Worm (Caenorhabditis elegans) whole organism, early embryonic: ENCODE results near the gene ZK662.5.

Experiments used
- B0310.2 ChIP-seq: sonication (generic microtip); optimal IDR thresholded peaks from 2 replicates; lab custom pipeline; 2016; ENCODE audit warnings: mild to moderate bottlenecking, missing genetic modification characterization, missing compliant biosample characterization
- F13C5.2 ChIP-seq: sonication (generic microtip); optimal IDR thresholded peaks from 2 replicates; lab custom pipeline; 2017; ENCODE audit warnings: mild to moderate bottlenecking, missing genetic modification characterization, inconsistent platforms, missing compliant biosample characterization
- aly-1 ChIP-seq: sonication (generic microtip); optimal IDR thresholded peaks from 2 replicates; lab custom pipeline; 2016; ENCODE audit warnings: missing genetic modification characterization, missing compliant biosample characterization
- ama-1 ChIP-seq: fragments of 150-350 bp; optimal IDR thresholded peaks from 2 replicates; lab custom pipeline; 2014
- ceh-13 ChIP-seq: fragments of 200-800 bp; sonication (Bioruptor generic); optimal IDR thresholded peaks from 2 replicates; lab custom pipeline; 2018; ENCODE audit warnings: mild to moderate bottlenecking, missing genetic modification characterization, missing compliant biosample characterization
- ceh-36 ChIP-seq: sonication (generic microtip); optimal IDR thresholded peaks from 2 replicates; lab custom pipeline; 2016; ENCODE audit warnings: missing genetic modification characterization, inconsistent platforms, missing compliant biosample characterization
- ets-7 ChIP-seq: sonication (generic microtip); optimal IDR thresholded peaks from 2 replicates; lab custom pipeline; 2016; ENCODE audit warnings: missing genotype, missing genetic modification characterization, missing compliant biosample characterization
- flt-1 ChIP-seq: fragments of 200-800 bp; sonication (Bioruptor generic); IDR thresholded peaks from 2 replicates; pipeline ENCODE4 v1.3.6; 2022; ENCODE audit warnings: missing genetic modification characterization, missing compliant biosample characterization
- hmbx-1 ChIP-seq: sonication (generic microtip); optimal IDR thresholded peaks from 2 replicates; lab custom pipeline; 2016; ENCODE audit warnings: mild to moderate bottlenecking, missing genetic modification characterization, missing compliant biosample characterization
- hmg-4 ChIP-seq: fragments of 200-800 bp; sonication (Bioruptor generic); optimal IDR thresholded peaks from 2 replicates; lab custom pipeline; 2018; ENCODE audit warnings: mild to moderate bottlenecking, missing genetic modification characterization, missing compliant biosample characterization
- hnd-1 ChIP-seq: sonication (generic microtip); optimal IDR thresholded peaks from 2 replicates; lab custom pipeline; 2016; ENCODE audit warnings: missing genetic modification characterization, missing compliant biosample characterization
- pes-1 ChIP-seq: fragments of 200-800 bp; sonication (Bioruptor generic); IDR thresholded peaks from 2 replicates; pipeline ENCODE4 v1.3.6; 2022; ENCODE audit warnings: missing genetic modification reagents, missing genetic modification characterization, missing compliant biosample characterization
- scrt-1 ChIP-seq: fragments of 200-800 bp; sonication (Bioruptor generic); IDR thresholded peaks from 2 replicates; pipeline ENCODE4 v1.3.6; 2022; ENCODE audit warnings: missing genetic modification characterization, missing compliant biosample characterization
- sea-1 ChIP-seq: fragments of 200-800 bp; sonication (Bioruptor generic); conservative IDR thresholded peaks from 2 replicates; pipeline ENCODE4 v1.3.6; 2022; ENCODE audit warnings: missing genetic modification characterization, missing compliant biosample characterization
- tbx-11 ChIP-seq: fragments of 200-800 bp; sonication (Bioruptor generic); IDR thresholded peaks from 2 replicates; pipeline ENCODE4 v1.3.6; 2022; ENCODE audit warnings: missing genetic modification characterization, missing compliant biosample characterization
- tbx-37 ChIP-seq: fragments of 200-800 bp; sonication (Bioruptor generic); conservative IDR thresholded peaks from 2 replicates; pipeline ENCODE4 v1.3.6; 2022; ENCODE audit warnings: missing genetic modification reagents, missing genetic modification characterization, missing compliant biosample characterization
- tra-4 ChIP-seq: sonication (generic microtip); optimal IDR thresholded peaks from 2 replicates; lab custom pipeline; 2017; ENCODE audit warnings: missing genetic modification characterization, missing compliant biosample characterization

The ZK662.5 gene

ce11 chrX:15706108-15706676, 15.3 kb upstream of the ZK662.5 start:
- TF ChIP-seq F13C5.2 (tag; lab: Kevin White, UChicago) = no peak
- TF ChIP-seq hmbx-1 = no peak
- TF ChIP-seq aly-1 (tag; lab: Kevin White, UChicago) = no peak
- TF ChIP-seq tra-4 (tag; lab: Kevin White, UChicago) = no peak
- no peak for TF ChIP-seq hnd-1
- TF ChIP-seq ets-7 = no peak

DNA sequence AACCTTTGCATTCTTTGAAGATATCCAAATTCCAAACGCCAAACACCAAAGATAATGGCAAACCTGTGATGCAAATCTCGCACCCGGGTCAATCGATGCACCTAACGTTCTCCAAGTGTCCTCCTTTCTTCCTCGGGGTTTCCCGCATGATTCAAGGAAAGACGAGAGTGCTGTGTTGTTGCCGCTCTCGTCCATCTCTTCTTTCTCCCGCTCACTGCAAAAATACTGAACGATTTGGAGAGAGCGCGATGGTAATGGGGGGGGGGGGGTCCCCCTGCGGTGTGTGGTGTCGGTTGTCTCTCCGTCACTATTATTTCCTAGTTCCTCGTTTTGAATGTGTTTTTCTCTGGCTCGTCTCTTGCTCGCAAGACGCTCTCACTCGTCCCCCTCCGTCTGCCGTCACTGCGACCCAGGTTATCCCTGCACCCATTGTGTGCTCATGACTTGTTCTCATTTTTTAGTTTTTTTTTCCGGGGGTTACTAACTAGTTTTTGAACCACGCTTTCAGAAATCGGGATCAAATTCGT, 14.0 kb upstream of the ZK662.5 start:
- peak; percentile 43 for TF ChIP-seq ets-7
- TF ChIP-seq pes-1 (GFP tag; lab: Robert Waterston, UW) = peak; percentile 44
- TF ChIP-seq sea-1 (GFP tag; lab: Robert Waterston, UW) = 0 out of 2 replicates have a peak, but pooled peaks have one; percentile 44
- peak; percentile 49 for TF ChIP-seq aly-1 (tag; lab: Kevin White, UChicago)
- no peak for TF ChIP-seq tbx-37
- TF ChIP-seq F13C5.2 (tag; lab: Kevin White, UChicago) = peak; percentile 83
- peak; percentile 15; the same call in 1 of the 2 replicates for TF ChIP-seq flt-1 (GFP tag; lab: Robert Waterston, UW)
- TF ChIP-seq tbx-11 = no peak; the same call in 1 of the 2 replicates
- peak; percentile 87 for TF ChIP-seq hmg-4

- TF ChIP-seq ama-1 (lab: Kevin White, UChicago) = no peak
- no peak for TF ChIP-seq aly-1 (tag; lab: Kevin White, UChicago)
- TF ChIP-seq ceh-13 (GFP tag; lab: Kevin White, UChicago) = no peak
- TF ChIP-seq tbx-11 = no peak
- TF ChIP-seq hnd-1 = no peak
- TF ChIP-seq scrt-1 (GFP tag; lab: Robert Waterston, UW) = no peak
- no peak for TF ChIP-seq hmg-4
Measured at ce11 chrX:15707913-15708312, 13.5 kb upstream of the ZK662.5 start, which contains the start of gene nhr-48. TSS of gene nhr-48 (plus strand) at chrX:15708213.

DNA sequence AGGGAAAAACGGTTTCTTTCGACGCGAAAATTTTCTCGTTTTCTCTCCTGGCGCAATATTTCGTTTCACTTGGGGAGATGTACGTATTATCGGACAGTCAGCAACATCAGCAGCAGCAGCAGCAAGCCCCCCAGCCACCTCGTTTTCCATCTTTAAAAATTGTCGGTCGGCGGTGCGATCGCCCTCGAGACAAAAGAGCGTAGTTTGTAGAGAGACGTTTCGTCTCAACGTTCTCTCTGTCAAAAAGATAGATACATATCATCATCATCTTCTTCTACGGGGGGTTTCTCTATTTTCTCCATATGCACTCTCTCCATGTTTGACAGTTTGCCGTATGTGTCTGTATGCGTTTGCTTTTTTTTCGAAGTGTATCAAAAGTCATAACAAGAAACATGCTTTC, 11.9 kb upstream of the ZK662.5 start:
- peak; percentile 30 for TF ChIP-seq hmg-4
- no peak for TF ChIP-seq aly-1 (tag; lab: Kevin White, UChicago)

ce11 chrX:15713189-15713588, 8.3 kb upstream of the ZK662.5 start:
- no peak for TF ChIP-seq flt-1 (GFP tag; lab: Robert Waterston, UW)
- no peak for TF ChIP-seq ets-7
- no peak for TF ChIP-seq aly-1 (tag; lab: Kevin White, UChicago)
- TF ChIP-seq ceh-13 (GFP tag; lab: Kevin White, UChicago) = no peak
- no peak for TF ChIP-seq sea-1 (GFP tag; lab: Robert Waterston, UW)
- no peak for TF ChIP-seq pes-1 (GFP tag; lab: Robert Waterston, UW)
- no peak for TF ChIP-seq scrt-1 (GFP tag; lab: Robert Waterston, UW)
- TF ChIP-seq tra-4 (tag; lab: Kevin White, UChicago) = no peak
- TF ChIP-seq tbx-37 = no peak
- no peak for TF ChIP-seq tbx-11
- TF ChIP-seq F13C5.2 (tag; lab: Kevin White, UChicago) = no peak
- no peak for TF ChIP-seq hmbx-1
- no peak for TF ChIP-seq B0310.2 (tag; lab: Kevin White, UChicago)
- TF ChIP-seq ama-1 (lab: Kevin White, UChicago) = no peak
- TF ChIP-seq hmg-4 = no peak
- TF ChIP-seq ceh-36 (tag; lab: Kevin White, UChicago) = no peak
- TF ChIP-seq hnd-1 = no peak

- TF ChIP-seq hmg-4 (no peak), ceh-36 (tag; lab: Kevin White, UChicago) (no peak), scrt-1 (GFP tag; lab: Robert Waterston, UW) (no peak), F13C5.2 (tag; lab: Kevin White, UChicago) (no peak), flt-1 (GFP tag; lab: Robert Waterston, UW) (no peak), hnd-1 (no peak), aly-1 (tag; lab: Kevin White, UChicago) (no peak), tra-4 (tag; lab: Kevin White, UChicago) (no peak), B0310.2 (tag; lab: Kevin White, UChicago) (no peak), ceh-13 (GFP tag; lab: Kevin White, UChicago) (no peak), ets-7 (no peak), tbx-37 (no peak), hmbx-1 (no peak), ama-1 (lab: Kevin White, UChicago) (no peak), tbx-11 (no peak), pes-1 (GFP tag; lab: Robert Waterston, UW) (no peak), sea-1 (GFP tag; lab: Robert Waterston, UW) (no peak)
Measured at ce11 chrX:15716971-15717370, 4.5 kb upstream of the ZK662.5 start.

DNA sequence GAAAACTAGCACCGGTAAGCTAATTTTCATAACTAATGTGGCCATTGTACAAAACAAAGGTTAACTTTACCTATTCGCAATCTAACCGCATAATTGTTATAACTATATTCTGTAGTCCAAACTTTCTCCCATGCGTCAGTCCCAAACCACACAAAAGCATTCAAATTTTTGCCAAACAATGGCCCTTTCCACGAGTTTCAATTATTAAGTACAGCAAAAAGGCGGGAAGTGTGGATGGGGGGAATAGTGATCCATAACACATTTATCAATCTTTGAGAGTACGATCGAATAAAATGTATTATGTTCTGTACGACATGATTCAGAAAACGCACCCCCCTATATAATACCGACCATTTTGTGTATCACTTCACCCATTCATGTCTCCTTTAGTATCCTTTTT, 3.1 kb upstream of the ZK662.5 start, which contains the start of gene ZK662.6:
Gene ZK662.6 (plus strand): TSS at position 301 of the 400 bp plus-strand sequence.
- no peak for TF ChIP-seq tra-4 (tag; lab: Kevin White, UChicago)
- no peak for TF ChIP-seq hmbx-1
- TF ChIP-seq hmg-4 = no peak
- TF ChIP-seq hnd-1 = no peak
- TF ChIP-seq tbx-11 = no peak
- TF ChIP-seq ets-7 = no peak
- TF ChIP-seq scrt-1 (GFP tag; lab: Robert Waterston, UW) = no peak
- no peak for TF ChIP-seq pes-1 (GFP tag; lab: Robert Waterston, UW)
- TF ChIP-seq ceh-13 (GFP tag; lab: Kevin White, UChicago) = no peak
- no peak for TF ChIP-seq B0310.2 (tag; lab: Kevin White, UChicago)
- no peak for TF ChIP-seq aly-1 (tag; lab: Kevin White, UChicago)
- TF ChIP-seq flt-1 (GFP tag; lab: Robert Waterston, UW) = no peak
- no peak for TF ChIP-seq ceh-36 (tag; lab: Kevin White, UChicago)
- no peak for TF ChIP-seq sea-1 (GFP tag; lab: Robert Waterston, UW)
- no peak for TF ChIP-seq ama-1 (lab: Kevin White, UChicago)
- no peak for TF ChIP-seq F13C5.2 (tag; lab: Kevin White, UChicago)
